Fruit fly (Drosophila melanogaster) S2 (cell line): ENCODE results near the gene wus.

Experiments used
- CG8478 ChIP-seq: fragments of >200 bp; optimal IDR thresholded peaks from 2 replicates; lab custom pipeline; 2018
- CTCF ChIP-seq, 2 experiments: fragments of >200 bp; optimal IDR thresholded peaks; 2 replicates each; lab custom pipeline; 2018

DNA sequence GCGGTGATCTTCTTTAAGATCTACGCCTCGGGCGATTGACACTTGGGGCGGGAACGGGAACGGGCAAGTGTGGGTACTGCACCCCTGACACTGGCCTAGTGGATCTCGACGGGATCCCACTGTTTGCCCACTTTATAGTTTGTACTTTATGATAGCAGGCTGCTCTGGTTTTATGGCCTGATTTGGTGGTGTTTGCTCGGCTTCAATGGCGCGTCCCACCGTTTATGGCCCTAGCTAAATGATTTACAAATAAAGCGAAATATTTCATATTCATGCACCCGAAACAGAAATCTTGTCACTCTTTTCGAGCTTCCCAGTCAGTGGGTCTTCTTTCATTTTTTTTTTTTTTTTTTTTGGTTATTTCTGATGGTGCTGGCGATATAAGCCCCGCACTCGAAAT, 50.1 kb downstream of the wus start:
- TF ChIP-seq CG8478 (lab: Kevin White, UChicago): no peak
- no peak for TF ChIP-seq CTCF (optimal IDR thresholded peaks at IDR 0.05; lab: Kevin White, UChicago)
